Fruit fly (Drosophila melanogaster) whole organism, larva: ENCODE results near the gene CG16753.

Experiments
- noc ChIP-seq: fragments of 200-800 bp; sonication (Bioruptor generic); optimal IDR thresholded peaks from 3 replicates; lab custom pipeline; 2019; ENCODE audit warnings: missing biosample characterization, mild to moderate bottlenecking, missing genetic modification characterization, moderate library complexity

Gene CG16753

DNA sequence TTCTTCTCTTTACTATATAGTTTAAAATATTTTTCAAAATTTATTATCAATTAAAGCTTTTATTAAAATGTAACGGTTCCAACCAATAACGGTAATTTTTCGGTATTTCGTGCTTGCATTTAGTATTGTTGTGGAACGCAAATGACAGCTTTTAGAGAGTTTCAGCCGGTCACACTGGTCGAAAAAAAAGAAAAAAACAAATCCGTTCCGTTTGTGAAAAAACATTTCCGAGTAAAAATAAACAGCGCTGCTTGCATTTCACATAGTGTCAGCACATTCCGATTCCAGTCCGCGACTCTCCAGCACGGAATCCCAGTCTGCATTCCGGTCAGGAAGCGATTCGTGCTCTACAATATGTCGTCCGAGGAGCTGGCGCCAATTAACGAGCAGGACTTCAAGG, 4.7 kb upstream of the CG16753 start, which contains the start of gene CG32485:
CG32485 (plus strand) TSS at position 139 of the 400 bp plus-strand sequence.
- TF ChIP-seq noc (tag; lab: Kevin White, UChicago): no peak

DNA sequence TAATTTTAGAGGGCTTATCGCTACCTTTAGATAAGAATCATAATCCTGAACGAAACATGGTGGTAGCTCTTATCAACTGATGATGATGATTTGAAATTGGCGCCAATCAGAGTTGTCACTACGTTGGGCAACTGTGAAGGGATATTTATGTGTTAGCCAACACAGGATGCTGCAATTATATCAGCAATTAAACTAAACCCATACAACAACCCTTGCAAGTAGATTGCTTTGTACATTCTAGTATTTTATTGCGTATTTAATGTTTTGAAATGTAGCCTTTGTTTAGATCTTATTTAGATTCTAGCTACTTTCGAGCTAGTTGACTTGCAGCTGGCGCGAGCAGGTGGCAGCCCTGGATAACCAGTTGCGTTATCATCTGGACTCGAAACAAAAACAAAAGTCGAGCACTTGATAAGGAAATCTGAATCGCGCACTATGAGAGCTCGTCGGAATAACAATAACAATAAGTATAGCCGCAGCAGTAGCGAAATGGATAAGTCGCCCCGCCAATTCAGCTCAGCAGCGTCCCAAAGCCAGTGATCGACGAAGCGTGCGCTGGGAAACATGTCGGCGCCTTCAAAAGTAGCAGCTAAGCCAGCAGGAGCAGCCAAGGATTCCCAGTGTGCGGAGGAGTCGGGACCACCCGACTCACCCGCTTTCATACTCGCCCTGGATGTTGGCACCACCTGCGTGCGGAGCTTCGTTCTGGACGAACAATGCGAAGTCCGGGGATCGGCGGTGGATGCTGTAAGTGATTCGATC, 2.6 kb upstream of the CG16753 start, which contains the start of gene CG1271:
CG1271 (plus strand) TSS at position 405 of the 762 bp plus-strand sequence.
- peak; percentile 94 for TF ChIP-seq noc (tag; lab: Kevin White, UChicago)

DNA sequence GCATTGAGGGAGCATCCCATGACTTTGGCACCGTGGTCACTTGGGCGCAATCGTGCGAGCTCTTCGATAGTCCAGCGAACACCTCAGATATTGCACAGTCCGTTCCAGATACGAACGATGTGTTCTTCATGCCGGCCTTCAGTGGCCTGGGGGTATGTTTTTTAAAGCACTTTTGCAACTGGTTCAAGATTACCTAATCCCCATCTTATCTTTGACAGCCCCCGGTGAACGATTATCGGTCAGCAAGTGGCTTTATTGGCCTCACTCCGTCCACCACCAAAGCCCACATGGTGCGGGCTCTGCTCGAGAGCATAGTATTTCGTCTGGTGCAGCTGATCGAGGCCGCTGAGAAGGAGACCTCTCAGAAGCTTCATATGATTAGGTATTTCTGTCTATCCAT, 780 bp upstream of the CG16753 start:
- no peak for TF ChIP-seq noc (tag; lab: Kevin White, UChicago)

DNA sequence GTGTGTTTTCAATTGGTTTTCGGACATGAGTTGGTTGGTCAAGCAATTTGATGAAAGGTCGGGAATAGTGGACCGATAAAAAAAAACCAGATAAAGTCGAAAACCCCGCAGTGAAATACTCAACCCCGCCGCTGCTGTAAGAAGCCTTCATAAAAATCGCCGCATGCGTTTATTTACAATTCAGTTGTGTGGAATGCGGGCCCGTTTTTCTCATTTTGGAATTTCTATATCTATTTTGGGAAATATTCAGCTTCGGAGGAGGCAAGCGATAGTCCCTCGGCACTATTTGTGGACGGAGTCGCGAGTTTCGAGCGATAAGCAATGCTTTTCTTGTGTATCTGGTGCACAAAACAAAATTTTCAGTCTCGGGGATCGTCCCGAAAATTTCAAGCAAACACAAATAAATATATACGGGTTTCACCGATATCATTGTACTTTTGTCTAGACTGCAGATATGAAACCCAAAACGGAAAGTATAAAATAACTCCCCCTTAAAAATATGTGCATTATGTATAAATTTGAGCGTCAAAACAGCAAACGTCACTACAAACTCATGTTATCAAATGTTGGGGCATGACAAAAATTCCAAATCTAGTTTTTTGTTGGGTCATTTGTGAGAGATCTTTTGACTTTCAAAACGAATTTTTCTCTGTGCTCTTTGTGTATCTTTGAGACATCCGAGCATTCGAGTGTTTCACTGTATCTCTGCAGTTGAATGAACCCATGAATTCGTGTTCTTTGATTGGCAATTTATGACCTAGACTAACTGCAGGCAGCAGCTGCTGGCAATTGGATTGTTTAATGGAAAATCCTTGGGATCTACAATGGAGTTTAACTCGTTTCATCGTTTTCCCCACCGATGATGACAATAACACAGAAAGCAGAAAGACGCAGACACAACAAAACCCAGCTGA, 4.3 kb downstream of the CG16753 start:
- no peak for TF ChIP-seq noc (tag; lab: Kevin White, UChicago)

DNA sequence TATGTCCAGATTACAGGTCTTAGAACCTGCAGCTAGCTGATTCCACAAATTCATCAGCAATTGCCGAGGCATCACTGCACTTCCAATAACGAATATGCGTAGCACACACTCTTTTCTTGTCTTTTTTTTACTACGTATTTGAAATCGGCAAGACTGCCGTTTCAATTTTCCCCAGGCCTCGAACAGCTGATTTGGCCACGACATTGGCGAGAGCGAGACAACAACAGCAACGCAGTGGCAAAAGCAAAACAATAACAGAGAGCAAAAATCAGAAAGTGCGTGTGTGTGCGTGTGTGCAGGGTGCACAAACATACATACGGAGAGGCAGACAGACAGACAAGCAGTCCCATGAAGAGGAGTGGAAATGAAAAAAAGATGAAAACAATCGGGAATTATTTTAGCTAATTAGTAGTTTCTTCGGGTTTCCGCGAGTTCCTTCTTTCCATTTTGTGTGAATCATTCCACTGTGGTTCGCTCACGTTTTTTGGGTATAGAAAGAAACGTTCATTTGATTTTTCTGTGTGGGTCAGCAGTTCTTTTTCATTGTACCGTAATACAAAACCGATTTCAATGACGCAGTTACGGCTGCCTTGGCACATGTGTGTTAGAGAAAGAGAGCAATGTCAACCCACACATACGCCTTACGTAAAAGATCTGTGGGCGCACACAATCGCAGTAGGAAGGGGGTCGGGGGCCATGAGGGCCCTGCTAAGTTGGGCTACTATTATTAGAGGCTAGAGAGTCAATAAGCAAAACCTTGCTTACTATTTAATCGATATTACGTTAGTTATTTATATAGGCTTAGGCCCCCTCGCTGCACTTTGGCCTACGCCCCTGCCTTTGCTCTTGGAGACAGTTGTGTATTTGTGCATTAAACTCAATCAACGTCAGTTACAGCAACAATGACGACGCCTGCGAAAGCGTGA, 5.4 kb downstream of the CG16753 start:
- TF ChIP-seq noc (tag; lab: Kevin White, UChicago): peak; percentile 99

DNA sequence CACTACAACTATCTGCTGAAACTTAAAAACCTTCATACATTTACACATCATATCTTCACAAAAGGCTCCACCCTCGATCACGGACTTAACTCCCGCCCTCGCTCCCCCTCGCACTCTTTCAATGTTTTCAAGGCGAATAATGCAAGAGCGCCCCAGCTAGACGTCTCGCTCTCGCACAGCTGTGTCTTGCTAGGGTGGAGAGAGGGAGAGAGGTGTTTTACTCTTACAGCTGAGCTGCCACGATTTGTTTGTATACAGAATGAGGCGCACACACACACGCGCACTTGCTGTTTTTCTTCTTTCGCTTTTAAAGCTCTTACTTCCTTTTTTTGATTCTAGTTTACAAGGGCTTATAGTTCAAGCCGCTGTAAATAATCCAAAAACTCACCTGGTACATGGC, 14.9 kb downstream of the CG16753 start:
- TF ChIP-seq noc (tag; lab: Kevin White, UChicago): no peak

DNA sequence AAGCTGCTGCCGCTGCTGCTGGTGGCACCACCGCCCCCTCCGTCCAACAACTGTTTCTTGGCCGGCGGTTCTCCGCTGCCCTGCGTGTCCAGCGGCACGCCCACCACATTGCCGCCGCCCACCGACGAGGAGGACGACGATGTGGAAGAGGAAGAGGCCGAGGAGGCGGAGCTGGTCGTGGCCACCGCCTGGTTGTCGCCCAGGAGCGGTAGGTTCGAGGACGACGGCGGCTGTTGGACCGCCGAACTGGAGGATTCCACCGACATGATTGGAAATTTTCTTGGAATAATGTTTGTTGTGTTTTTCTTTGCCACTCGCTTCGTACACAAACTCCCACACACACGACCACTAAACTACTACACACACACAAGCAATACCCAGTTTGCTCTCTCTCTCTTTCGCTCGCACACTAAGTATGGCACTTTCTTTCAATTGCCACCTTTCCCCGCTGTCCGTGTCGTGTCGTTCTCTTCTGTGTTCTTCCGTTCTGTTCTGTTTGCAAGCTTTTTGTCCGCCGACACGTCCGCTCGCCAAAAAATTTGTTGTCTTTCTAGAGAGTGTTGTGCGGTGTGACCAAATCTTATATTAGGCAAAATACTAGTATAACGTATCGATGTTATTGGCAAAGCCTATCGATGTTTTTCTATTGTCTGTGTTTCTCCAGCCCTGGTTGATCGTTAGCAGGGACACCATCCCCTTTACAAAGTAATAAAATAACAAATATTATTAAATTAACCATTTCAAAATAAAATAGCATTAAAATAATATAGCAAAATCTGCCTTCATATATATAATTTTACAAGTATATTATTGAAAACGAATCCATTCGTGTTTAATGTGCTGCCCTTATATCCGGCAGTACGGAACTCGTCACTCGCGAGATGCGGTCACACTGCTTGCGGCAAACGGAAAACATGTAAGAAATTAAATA, 15.7 kb downstream of the CG16753 start, which contains the start of the genes CG32486 and PAN3:
CG32486 (minus strand) TSS at position 566 of the 931 bp plus-strand sequence.
PAN3 (plus strand) TSS at position 860 of the 931 bp plus-strand sequence.
- TF ChIP-seq noc (tag; lab: Kevin White, UChicago): peak; percentile 35

DNA sequence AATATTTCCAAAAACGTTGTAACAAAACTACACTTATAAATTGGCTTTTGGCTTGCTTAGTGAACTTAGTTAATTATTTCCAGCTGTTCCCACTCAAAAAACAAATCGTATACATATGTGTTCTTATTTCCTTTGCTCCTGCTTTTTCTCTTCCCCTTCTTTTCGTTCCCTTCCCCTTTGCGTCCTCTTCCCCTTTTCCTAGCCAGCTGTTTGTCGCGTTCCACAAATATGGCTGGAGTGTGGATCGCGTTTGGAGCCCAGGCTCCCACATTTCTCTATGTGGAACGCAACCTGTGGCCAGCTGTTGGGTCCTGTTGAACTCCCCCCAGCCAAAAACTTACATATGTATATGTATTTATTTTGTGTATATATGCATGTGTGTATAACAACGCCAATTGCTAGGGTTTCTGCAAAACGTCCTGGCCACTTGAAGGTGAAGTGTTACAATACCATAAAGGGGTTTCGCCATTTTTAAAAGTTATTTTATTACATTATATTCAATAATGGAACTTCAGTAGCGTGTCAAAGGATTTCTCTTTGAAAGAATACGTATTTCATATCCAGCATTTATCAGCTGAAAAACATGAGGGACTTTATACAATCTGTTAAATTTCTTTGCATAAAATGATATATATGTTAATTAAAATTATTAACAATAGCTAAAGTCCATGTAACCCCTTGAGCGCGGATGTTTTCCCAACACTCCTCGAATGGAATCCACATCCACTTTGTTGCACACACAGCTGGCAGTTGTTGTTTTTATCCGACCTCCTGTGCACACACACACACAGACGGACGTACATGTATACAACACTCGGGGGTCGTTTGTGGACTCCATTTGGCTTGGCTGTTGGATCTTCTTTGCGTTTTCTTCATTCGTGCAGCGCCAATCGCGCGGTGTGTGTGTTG, 17.1 kb downstream of the CG16753 start:
- TF ChIP-seq noc (tag; lab: Kevin White, UChicago): no peak

DNA sequence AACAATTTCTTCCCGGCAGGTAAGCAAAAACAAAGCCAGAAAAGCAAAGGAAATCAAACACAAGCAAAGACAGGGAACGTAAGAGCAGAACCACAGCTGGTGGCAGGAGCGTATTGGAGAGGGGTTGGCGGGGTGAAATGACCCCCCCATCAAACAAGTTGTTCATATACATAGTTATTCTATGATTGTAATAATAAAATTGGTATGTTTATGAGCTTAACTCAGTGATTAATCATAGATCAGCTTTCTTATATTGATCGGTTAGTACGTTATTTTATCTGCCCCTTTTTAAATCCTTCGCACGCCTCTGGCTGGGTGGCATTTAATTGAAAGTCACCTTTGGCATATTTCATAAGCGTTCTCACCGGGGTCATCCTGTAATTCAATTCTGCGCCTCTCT, 18.6 kb downstream of the CG16753 start:
- no peak for TF ChIP-seq noc (tag; lab: Kevin White, UChicago)

DNA sequence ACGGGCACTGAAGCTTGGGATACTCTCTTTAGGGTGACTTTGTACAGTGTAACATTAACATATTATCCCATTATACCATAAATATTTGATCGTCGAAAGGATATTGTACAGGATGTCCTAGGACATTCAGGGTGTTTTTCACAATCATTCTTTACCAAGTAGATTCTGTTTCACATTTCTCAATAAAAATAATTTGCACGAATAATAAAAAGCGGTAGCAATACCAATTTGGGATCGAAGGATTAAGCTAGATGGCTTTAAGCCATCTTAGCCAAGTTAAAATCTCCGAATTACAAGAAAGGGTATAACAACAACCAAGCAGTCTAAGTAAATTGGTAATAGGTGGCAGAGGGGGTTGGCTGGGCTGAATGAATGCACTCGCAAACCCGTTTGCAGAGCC, 19.5 kb downstream of the CG16753 start:
- TF ChIP-seq noc (tag; lab: Kevin White, UChicago): no peak

DNA sequence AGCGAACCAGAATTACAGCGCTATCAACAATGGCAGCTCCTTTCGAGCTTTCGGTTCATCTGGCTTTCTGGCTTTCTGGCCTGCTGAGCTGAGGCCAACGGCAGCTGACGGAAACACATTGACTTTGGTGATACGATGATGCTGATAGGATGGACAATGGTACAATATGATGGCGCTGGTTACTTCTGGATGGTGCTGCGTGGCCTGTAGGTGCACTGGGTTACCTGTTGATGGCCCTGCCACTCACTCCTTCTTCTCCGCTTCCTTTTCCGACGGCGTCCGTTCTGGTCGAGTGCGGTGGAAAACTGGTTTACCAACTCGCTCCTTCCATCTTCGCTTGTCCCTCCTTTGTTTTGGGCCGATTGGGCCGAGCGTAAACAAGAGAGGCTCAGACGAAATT, 19.9 kb downstream of the CG16753 start:
- no peak for TF ChIP-seq noc (tag; lab: Kevin White, UChicago)

DNA sequence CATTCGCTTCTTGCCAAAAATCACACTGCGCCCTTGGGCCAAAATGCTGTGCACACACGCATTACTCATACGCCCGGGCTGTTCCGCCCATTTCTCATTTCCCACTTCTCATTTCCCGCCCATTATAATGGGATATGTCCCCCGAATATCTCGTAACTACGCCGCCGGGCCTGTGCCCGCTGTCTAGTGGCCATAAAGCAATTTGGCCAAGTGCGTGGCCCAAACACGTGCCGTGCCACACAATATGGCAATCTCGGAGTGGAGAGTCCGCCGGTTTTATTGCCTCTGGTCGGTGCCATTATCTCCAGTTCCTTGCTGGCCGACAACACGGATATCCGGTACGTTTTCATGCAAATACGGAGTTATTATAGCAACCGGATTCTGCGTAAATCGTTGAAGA, 22.1 kb downstream of the CG16753 start:
- TF ChIP-seq noc (tag; lab: Kevin White, UChicago): no peak

DNA sequence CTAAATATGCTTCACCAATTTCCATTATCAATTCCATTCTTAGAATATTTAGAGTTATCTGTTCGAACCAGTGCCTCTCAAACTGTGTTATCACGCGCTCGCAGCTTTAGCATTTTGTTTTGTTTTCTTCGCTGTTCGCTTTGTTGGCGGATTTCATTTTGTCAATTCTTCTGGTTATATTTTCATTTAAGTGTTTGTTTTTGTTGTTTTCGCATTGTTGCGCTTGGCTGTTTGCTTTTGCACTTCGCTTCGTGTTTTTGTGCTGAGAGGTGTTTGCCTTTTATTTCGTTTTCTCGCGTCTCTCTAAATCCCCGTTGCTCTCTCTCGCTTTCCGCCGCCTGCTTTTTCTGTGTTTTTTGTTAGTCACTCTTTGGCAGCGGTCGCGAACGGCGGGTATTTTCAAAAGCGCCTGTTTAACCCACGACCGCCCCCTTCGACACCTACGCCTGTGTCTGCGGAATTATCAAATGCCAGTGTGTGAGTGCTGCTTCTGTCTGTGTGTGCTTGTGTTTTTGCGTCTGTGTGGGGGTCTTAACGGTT, 22.8 kb downstream of the CG16753 start:
- TF ChIP-seq noc (tag; lab: Kevin White, UChicago): peak; percentile 72
